Worm (Caenorhabditis elegans) whole organism, mixed stage, embryonic: Measurements from ENCODE around the gene nhr-34.

Experiments used
- ceh-43 ChIP-seq: fragments of 200-800 bp; sonication (Bioruptor generic); optimal IDR thresholded peaks from 2 replicates; lab custom pipeline; 2018; ENCODE audit warnings: mild to moderate bottlenecking, missing genetic modification characterization, moderate library complexity, missing compliant biosample characterization
- elt-1 ChIP-seq: sonication (generic microtip); optimal IDR thresholded peaks from 2 replicates; lab custom pipeline; 2017; ENCODE audit warnings: missing genetic modification characterization, mild to moderate bottlenecking, missing compliant biosample characterization, antibody characterized with exemption, moderate library complexity, borderline replicate concordance; ENCODE audit not compliant: insufficient read depth
- elt-3 ChIP-seq: fragments of 150-350 bp; optimal IDR thresholded peaks from 2 replicates; lab custom pipeline; 2014; ENCODE audit warnings: missing biosample characterization, missing genetic modification characterization
- hlh-1 ChIP-seq: fragments of 150-350 bp; optimal IDR thresholded peaks from 2 replicates; lab custom pipeline; 2014; ENCODE audit warnings: missing biosample characterization, missing genetic modification reagents, missing genetic modification characterization
- nhr-12 ChIP-seq: fragments of 150-350 bp; optimal IDR thresholded peaks from 2 replicates; lab custom pipeline; 2014; ENCODE audit warnings: missing biosample characterization, missing genetic modification characterization
- nhr-237 ChIP-seq: fragments of 150-350 bp; optimal IDR thresholded peaks from 2 replicates; lab custom pipeline; 2014; ENCODE audit warnings: missing biosample characterization, missing genetic modification characterization
- snpc-4 ChIP-seq: fragments of 150-350 bp; optimal IDR thresholded peaks from 2 replicates; lab custom pipeline; 2014; ENCODE audit warnings: missing biosample characterization, missing genetic modification characterization

DNA sequence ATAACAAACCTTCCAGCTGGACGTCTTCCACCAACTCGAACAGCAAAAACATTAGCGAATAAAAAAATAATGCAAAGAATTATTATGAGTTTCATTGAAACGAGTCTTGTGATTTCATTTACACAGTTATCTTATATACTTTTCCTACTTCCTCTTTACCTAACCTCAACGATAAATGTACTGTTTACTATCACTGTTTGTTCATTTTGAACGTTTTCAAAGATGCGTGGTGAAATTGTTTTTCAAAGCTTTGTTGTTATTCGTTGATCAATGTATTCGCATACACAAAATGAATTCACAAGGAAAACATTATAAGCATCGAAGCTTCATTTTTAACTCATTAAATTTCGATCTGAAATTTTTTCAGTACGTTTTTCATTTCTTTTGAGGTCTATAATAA is 53.2 kb downstream of the nhr-34 start, which contains the start of gene W09C2.7:
- TF ChIP-seq elt-1 (tag; lab: Kevin White, UChicago): no peak
- no peak for TF ChIP-seq snpc-4 (tag; lab: Kevin White, UChicago)
- TF ChIP-seq hlh-1 (tag; lab: Kevin White, UChicago): no peak
- no peak for TF ChIP-seq nhr-12 (tag; lab: Kevin White, UChicago)
- TF ChIP-seq nhr-237: no peak
- no peak for TF ChIP-seq ceh-43 (GFP tag; lab: Kevin White, UChicago)
- TF ChIP-seq elt-3 (tag; lab: Kevin White, UChicago): no peak
